Fruit fly (Drosophila melanogaster) whole organism, embryonic: Measurements from ENCODE around the gene Fpgs1.

Source experiments
- Awh ChIP-seq: fragments of 200-800 bp; sonication (Bioruptor generic); IDR thresholded peaks from 2 replicates; pipeline ENCODE4, ENCODE4 v1.3.6; 2022; ENCODE audit warnings: missing biosample characterization, missing genetic modification characterization
- CG12236 ChIP-seq: fragments of 200-800 bp; sonication (Bioruptor generic); optimal IDR thresholded peaks from 2 replicates; lab custom pipeline; 2016; ENCODE audit warnings: missing biosample characterization, missing genetic modification characterization
- CG13894 ChIP-seq: fragments of 200-800 bp; sonication (Bioruptor generic); optimal IDR thresholded peaks from 3 replicates; lab custom pipeline; 2018; ENCODE audit warnings: missing biosample characterization, mild to moderate bottlenecking, missing genetic modification characterization, moderate library complexity
- CG15269 ChIP-seq: fragments of 200-800 bp; sonication (Bioruptor generic); optimal IDR thresholded peaks from 2 replicates; lab custom pipeline; 2018; ENCODE audit warnings: missing biosample characterization, mild to moderate bottlenecking, missing genetic modification characterization, moderate library complexity
- CG15696 ChIP-seq: fragments of 200-800 bp; sonication (Bioruptor generic); optimal IDR thresholded peaks from 2 replicates; lab custom pipeline; 2019; ENCODE audit warnings: missing biosample characterization, mild to moderate bottlenecking, missing genetic modification characterization, moderate library complexity
- CG1792 ChIP-seq: fragments of 200-800 bp; sonication (Bioruptor generic); optimal IDR thresholded peaks from 2 replicates; lab custom pipeline; 2016; ENCODE audit warnings: missing biosample characterization, missing genetic modification characterization
- CG33557 ChIP-seq: fragments of 200-800 bp; sonication (Bioruptor generic); optimal IDR thresholded peaks from 2 replicates; lab custom pipeline; 2019; ENCODE audit warnings: missing biosample characterization, mild to moderate bottlenecking, missing genetic modification characterization, moderate library complexity
- CG3407 ChIP-seq: fragments of 200-800 bp; sonication (Bioruptor generic); optimal IDR thresholded peaks from 2 replicates; lab custom pipeline; 2018; ENCODE audit warnings: missing biosample characterization, mild to moderate bottlenecking, missing genetic modification characterization
- CG34376 ChIP-seq: fragments of 200-800 bp; sonication (Bioruptor generic); optimal IDR thresholded peaks from 2 replicates; lab custom pipeline; 2018; ENCODE audit warnings: missing biosample characterization, mild to moderate bottlenecking, missing genetic modification characterization
- CG42726 ChIP-seq: fragments of 200-800 bp; sonication (Bioruptor generic); IDR thresholded peaks from 2 replicates; pipeline ENCODE4 v1.3.6; 2022; ENCODE audit warnings: missing biosample characterization, missing genetic modification characterization; ENCODE audit not compliant: partially characterized antibody
- CG4328 ChIP-seq: fragments of 200-800 bp; sonication (Bioruptor generic); optimal IDR thresholded peaks from 3 replicates; lab custom pipeline; 2017; ENCODE audit warnings: missing biosample characterization, missing genetic modification reagents, missing genetic modification characterization
- CG5953 ChIP-seq: fragments of 200-800 bp; sonication (Bioruptor generic); IDR thresholded peaks from 2 replicates; pipeline ENCODE4 v1.3.6; 2022; ENCODE audit warnings: missing biosample characterization, missing genetic modification characterization
- CG6272 ChIP-seq: fragments of 200-800 bp; sonication (Bioruptor generic); IDR thresholded peaks from 2 replicates; pipeline ENCODE4 v1.3.6; 2022; ENCODE audit warnings: missing biosample characterization, missing genetic modification characterization
- CG6683 ChIP-seq: fragments of 200-800 bp; sonication (Bioruptor generic); optimal IDR thresholded peaks from 2 replicates; lab custom pipeline; 2017; ENCODE audit warnings: missing biosample characterization, mild to moderate bottlenecking, missing genetic modification characterization, missing genetic modification reagents
- CG8281 ChIP-seq: fragments of 200-800 bp; sonication (Bioruptor generic); optimal IDR thresholded peaks from 2 replicates; lab custom pipeline; 2018; ENCODE audit warnings: missing biosample characterization, mild to moderate bottlenecking, missing genetic modification characterization, moderate library complexity
- D ChIP-seq, 2 experiments: fragments of 200-800 bp in 1 of 2; fragments of >200 bp in 1 of 2; sonication (Bioruptor generic) in 1 of 2; optimal IDR thresholded peaks; 2 replicates in 1 of 2; 3 replicates in 1 of 2; lab custom pipeline; 2017; ENCODE audit warnings: mild to moderate bottlenecking in 1 of 2, missing biosample characterization in 1 of 2, missing genetic modification characterization in 1 of 2, missing genetic modification reagents in 1 of 2
- D19B ChIP-seq: fragments of 200-800 bp; sonication (Bioruptor generic); optimal IDR thresholded peaks from 2 replicates; lab custom pipeline; 2017; ENCODE audit warnings: missing biosample characterization, mild to moderate bottlenecking, missing genetic modification characterization
- Lhr ChIP-seq: fragments of 200-800 bp; sonication (Bioruptor generic); optimal IDR thresholded peaks from 3 replicates; lab custom pipeline; 2017; ENCODE audit warnings: mild to moderate bottlenecking, missing biosample characterization, missing genetic modification reagents, missing genetic modification characterization
- NK7.1 ChIP-seq: fragments of 200-800 bp; sonication (Bioruptor generic); optimal IDR thresholded peaks from 3 replicates; lab custom pipeline; 2016; ENCODE audit warnings: missing biosample characterization, missing genetic modification characterization
- Nf-YA ChIP-seq: fragments of 200-800 bp; sonication (Bioruptor generic); IDR thresholded peaks from 2 replicates; pipeline ENCODE4 v1.3.6; 2022; ENCODE audit warnings: missing biosample characterization, missing genetic modification characterization
- Nf-YC ChIP-seq: fragments of 200-800 bp; optimal IDR thresholded peaks from 3 replicates; lab custom pipeline; 2019; ENCODE audit warnings: missing biosample characterization, mild to moderate bottlenecking, missing genetic modification characterization, moderate library complexity
- Oli ChIP-seq: fragments of 200-800 bp; sonication (Bioruptor generic); optimal IDR thresholded peaks from 2 replicates; lab custom pipeline; 2018; ENCODE audit warnings: missing biosample characterization, mild to moderate bottlenecking, missing genetic modification characterization, moderate library complexity
- Ravus ChIP-seq: fragments of 200-800 bp; sonication (Bioruptor generic); IDR thresholded peaks from 2 replicates; pipeline ENCODE4 v1.3.6; 2022; ENCODE audit warnings: missing biosample characterization, missing genetic modification characterization
- Usf ChIP-seq: fragments of 200-800 bp; sonication (Bioruptor generic); optimal IDR thresholded peaks from 2 replicates; lab custom pipeline; 2017; ENCODE audit warnings: missing genotype, missing biosample characterization, missing genetic modification characterization
- abd-A ChIP-seq: fragments of 200-800 bp; sonication (Bioruptor generic); optimal IDR thresholded peaks from 3 replicates; lab custom pipeline; 2019; ENCODE audit warnings: missing biosample characterization, mild to moderate bottlenecking, missing genetic modification characterization, moderate library complexity
- amos ChIP-seq: fragments of 200-800 bp; sonication (Bioruptor generic); IDR thresholded peaks from 2 replicates; pipeline ENCODE4 v1.3.6; 2022; ENCODE audit warnings: missing biosample characterization, missing genetic modification characterization; ENCODE audit not compliant: partially characterized antibody
- aop ChIP-seq: fragments of 200-800 bp; sonication (Bioruptor generic); IDR thresholded peaks from 2 replicates; pipeline ENCODE4 v1.3.6; 2022; ENCODE audit warnings: missing biosample characterization, missing genetic modification characterization
- bbx ChIP-seq: fragments of 200-800 bp; sonication (Bioruptor generic); IDR thresholded peaks from 2 replicates; pipeline ENCODE4 v1.3.6; 2022; ENCODE audit warnings: missing biosample characterization, missing genetic modification characterization; ENCODE audit not compliant: partially characterized antibody
- btn ChIP-seq: fragments of 200-800 bp; sonication (Bioruptor generic); optimal IDR thresholded peaks from 2 replicates; lab custom pipeline; 2016; ENCODE audit warnings: missing biosample characterization, missing genetic modification characterization
- ems ChIP-seq: fragments of 200-800 bp; sonication (Bioruptor generic); optimal IDR thresholded peaks from 3 replicates; lab custom pipeline; 2016; ENCODE audit warnings: missing biosample characterization, missing genetic modification characterization
- fd3F ChIP-seq: fragments of 200-800 bp; sonication (Bioruptor generic); optimal IDR thresholded peaks from 2 replicates; lab custom pipeline; 2018; ENCODE audit warnings: missing biosample characterization, mild to moderate bottlenecking, missing genetic modification characterization, moderate library complexity
- gcm2 ChIP-seq: fragments of 200-800 bp; sonication (Bioruptor generic); optimal IDR thresholded peaks from 2 replicates; lab custom pipeline; 2016; ENCODE audit warnings: missing biosample characterization, missing genetic modification characterization
- ham ChIP-seq: fragments of 200-800 bp; sonication (Bioruptor generic); IDR thresholded peaks from 2 replicates; pipeline ENCODE4 v1.3.6; 2022; ENCODE audit warnings: missing biosample characterization, missing genetic modification characterization
- hkb ChIP-seq, 2 experiments: fragments of 200-800 bp in 1 of 2; fragments of >200 bp in 1 of 2; sonication (Bioruptor generic) in 1 of 2; IDR thresholded peaks in 1 of 2; optimal IDR thresholded peaks in 1 of 2; 2 replicates each; pipeline versions ENCODE4 v1.3.6 to Lab custom; 2017 to 2022; ENCODE audit warnings: missing biosample characterization in 1 of 2, missing genetic modification characterization in 1 of 2
- inv ChIP-seq: fragments of 200-800 bp; sonication (Bioruptor generic); IDR thresholded peaks from 2 replicates; pipeline ENCODE4 v1.3.6; 2022; ENCODE audit warnings: missing biosample characterization, missing genetic modification characterization; ENCODE audit not compliant: partially characterized antibody
- kni ChIP-seq: fragments of 200-800 bp; sonication (Bioruptor generic); optimal IDR thresholded peaks from 3 replicates; lab custom pipeline; 2017; ENCODE audit warnings: mild to moderate bottlenecking, missing biosample characterization, missing genetic modification reagents, missing genetic modification characterization
- nmo ChIP-seq: fragments of 200-800 bp; sonication (Bioruptor generic); optimal IDR thresholded peaks from 2 replicates; lab custom pipeline; 2018; ENCODE audit warnings: missing biosample characterization, mild to moderate bottlenecking, missing genetic modification characterization, moderate library complexity
- org-1 ChIP-seq: fragments of 200-800 bp; sonication (Bioruptor generic); optimal IDR thresholded peaks from 2 replicates; lab custom pipeline; 2017; ENCODE audit warnings: missing biosample characterization, missing genetic modification characterization
- pho ChIP-seq: fragments of 200-800 bp; sonication (Bioruptor generic); optimal IDR thresholded peaks from 2 replicates; lab custom pipeline; 2016; ENCODE audit warnings: missing biosample characterization, missing genetic modification characterization
- pita ChIP-seq: fragments of 200-800 bp; sonication (Bioruptor generic); optimal IDR thresholded peaks from 2 replicates; lab custom pipeline; 2017; ENCODE audit warnings: missing biosample characterization, mild to moderate bottlenecking, missing genetic modification characterization
- schlank ChIP-seq: fragments of 200-800 bp; sonication (Bioruptor generic); optimal IDR thresholded peaks from 2 replicates; lab custom pipeline; 2018; ENCODE audit warnings: missing biosample characterization, mild to moderate bottlenecking, missing genetic modification characterization
- sd ChIP-seq: fragments of 200-800 bp; sonication (Bioruptor generic); optimal IDR thresholded peaks from 3 replicates; lab custom pipeline; 2018; ENCODE audit warnings: missing biosample characterization, mild to moderate bottlenecking, missing genetic modification characterization, moderate library complexity
- sima ChIP-seq: fragments of 200-800 bp; sonication (Bioruptor generic); optimal IDR thresholded peaks from 2 replicates; lab custom pipeline; 2016; ENCODE audit warnings: missing biosample characterization, missing genetic modification characterization
- tio ChIP-seq: fragments of 200-800 bp; sonication (Bioruptor generic); optimal IDR thresholded peaks from 2 replicates; lab custom pipeline; 2017; ENCODE audit warnings: missing biosample characterization, missing genetic modification characterization, inconsistent platforms
- tna ChIP-seq: fragments of 200-800 bp; sonication (Bioruptor generic); IDR thresholded peaks from 2 replicates; pipeline ENCODE4 v1.3.6; 2022; ENCODE audit warnings: missing biosample characterization, missing genetic modification characterization; ENCODE audit not compliant: partially characterized antibody
- unc-4 ChIP-seq: fragments of 200-800 bp; sonication (Bioruptor generic); IDR thresholded peaks from 2 replicates; pipeline ENCODE4 v1.3.6; 2022; ENCODE audit warnings: missing biosample characterization, missing genetic modification characterization; ENCODE audit not compliant: partially characterized antibody

Gene Fpgs1

dm6 chrX:12582984-12583869 is 28.4 kb upstream of the Fpgs1 start, which contains the start of gene Pits (continued):
- TF ChIP-seq sd (tag; lab: Kevin White, UChicago) (peak; percentile 89), D19B (peak; percentile 14), Nf-YA (GFP tag; lab: Robert Waterston, UW) (no peak), CG1792 (GFP tag; lab: Kevin White, UChicago) (peak; percentile 37), org-1 (GFP tag; lab: Kevin White, UChicago) (no peak), CG13894 (peak; percentile 66), CG5953 (0 out of 2 replicates have a peak, but pooled peaks have one; percentile 23), Oli (tag; lab: Kevin White, UChicago) (peak; percentile 34), CG33557 (GFP tag; lab: Kevin White, UChicago) (no peak), sima (GFP tag; lab: Kevin White, UChicago) (no peak), inv (peak; percentile 25; the same call in 1 of the 2 replicates), abd-A (tag; lab: Kevin White, UChicago) (peak; percentile 85), ems (peak; percentile 48), Usf (peak; percentile 3), CG3407 (GFP tag; lab: Kevin White, UChicago) (no peak), CG15696 (tag; lab: Kevin White, UChicago) (peak; percentile 52), NK7.1 (GFP tag; lab: Kevin White, UChicago) (peak; percentile 45), schlank (tag; lab: Kevin White, UChicago) (no peak), gcm2 (peak; percentile 14), btn (GFP tag; lab: Kevin White, UChicago) (peak; percentile 7), CG42726 (peak; percentile 80), Lhr (peak; percentile 96), CG6683 (GFP tag; lab: Kevin White, UChicago) (no peak), kni (GFP tag; lab: Kevin White, UChicago) (no peak), tio (GFP tag; lab: Kevin White, UChicago) (peak; percentile 24), pita (peak; percentile 92), CG12236 (GFP tag; lab: Kevin White, UChicago) (no peak), Awh (peak; percentile 32; the same call in 1 of the 2 replicates), bbx (peak; percentile 71), nmo (GFP tag; lab: Kevin White, UChicago) (peak; percentile 54), ham (GFP tag; lab: Robert Waterston, UW) (no peak; the same call in 1 of the 2 replicates), CG8281 (tag; lab: Kevin White, UChicago) (no peak), CG6272 (GFP tag; lab: Robert Waterston, UW) (no peak), CG15269 (tag; lab: Kevin White, UChicago) (peak; percentile 41), hkb (optimal IDR thresholded peaks at IDR 0.05; lab: Kevin White, UChicago) (no peak), hkb (GFP tag; IDR thresholded peaks at IDR 0.05; lab: Robert Waterston, UW) (peak; percentile 46), unc-4 (peak; percentile 42), CG4328 (no peak), aop (GFP tag; lab: Robert Waterston, UW) (no peak; the same call in 1 of the 2 replicates), D (optimal IDR thresholded peaks at IDR 0.05; lab: Kevin White, UChicago) (no peak), D (GFP tag; optimal IDR thresholded peaks at IDR 0.05; lab: Kevin White, UChicago) (no peak), pho (GFP tag; lab: Kevin White, UChicago) (peak; percentile 35), amos (GFP tag; lab: Robert Waterston, UW) (peak; percentile 59; the same call in 1 of the 2 replicates), Nf-YC (peak; percentile 26), CG34376 (GFP tag; lab: Kevin White, UChicago) (peak; percentile 84), fd3F (GFP tag; lab: Kevin White, UChicago) (no peak), Ravus (GFP tag; lab: Robert Waterston, UW) (no peak), tna (GFP tag; lab: Robert Waterston, UW) (peak; percentile 66; the same call in 1 of the 2 replicates)
